Fruit fly (Drosophila melanogaster): ENCODE results near the gene Polr2J.
A peak's percentile ranks its signal among the peaks of the same experiment; 100 is the strongest.

Polr2J gene

dm6 chr2L:17427929-17428456 lies 17.8 kb upstream of the Polr2J start (continued):
- no peak; the same call in 2 of the 3 replicates for TF ChIP-seq gce (GFP tag; IDR thresholded peaks at IDR 0.05)
- peak; percentile 29 for TF ChIP-seq sug (tag; optimal IDR thresholded peaks at IDR 0.05)
- TF ChIP-seq CG6175 (GFP tag; IDR thresholded peaks at IDR 0.05), result no peak
- no peak for TF ChIP-seq salm (tag; optimal IDR thresholded peaks at IDR 0.05)
- peak; percentile 42; the same call in 1 of the 2 replicates for TF ChIP-seq CG14014 (GFP tag; IDR thresholded peaks at IDR 0.05)
- TF ChIP-seq CG9437 (GFP tag; optimal IDR thresholded peaks at IDR 0.05), result peak; percentile 89
- TF ChIP-seq CG12769 (tag; optimal IDR thresholded peaks at IDR 0.05), result peak; percentile 24
- 0 out of 2 replicates have a peak, but pooled peaks have one; percentile 25 for TF ChIP-seq Taf1 (GFP tag; IDR thresholded peaks at IDR 0.05)
- TF ChIP-seq CG12299 (tag; optimal IDR thresholded peaks at IDR 0.05), result no peak
- TF ChIP-seq B-H1 (GFP tag; IDR thresholded peaks at IDR 0.05), result no peak
- TF ChIP-seq CG5245 (GFP tag; optimal IDR thresholded peaks at IDR 0.05), result no peak
- TF ChIP-seq CG11456 (GFP tag; IDR thresholded peaks at IDR 0.05), result no peak
- TF ChIP-seq tna (GFP tag; IDR thresholded peaks at IDR 0.05; ENCODE audit: partially characterized antibody), result no peak
- peak; percentile 90 for TF ChIP-seq Jarid2 (GFP tag; optimal IDR thresholded peaks at IDR 0.05)
- TF ChIP-seq CG6854 (GFP tag; optimal IDR thresholded peaks at IDR 0.05), result no peak
- TF ChIP-seq MESR4 (GFP tag; optimal IDR thresholded peaks at IDR 0.05), result no peak
- no peak for TF ChIP-seq Dek (tag; optimal IDR thresholded peaks at IDR 0.05)
- TF ChIP-seq phol (tag; optimal IDR thresholded peaks at IDR 0.05), result no peak
- peak; percentile 19 for TF ChIP-seq CG2678 (tag; optimal IDR thresholded peaks at IDR 0.05)
- TF ChIP-seq CG6765 (GFP tag; optimal IDR thresholded peaks at IDR 0.05), result no peak
- TF ChIP-seq CG12659 (GFP tag; optimal IDR thresholded peaks at IDR 0.05), result peak; percentile 28
- peak in 1 of 2 experiments; percentile 53 for TF ChIP-seq Pdp1 (GFP tag; optimal IDR thresholded peaks at IDR 0.05)
- no peak for TF ChIP-seq danr (GFP tag; IDR thresholded peaks at IDR 0.05)
- TF ChIP-seq CG13624 (GFP tag; optimal IDR thresholded peaks at IDR 0.05), result no peak
- peak; percentile 19; the same call in 1 of the 2 replicates for TF ChIP-seq CG32532 (GFP tag; IDR thresholded peaks at IDR 0.05)
- TF ChIP-seq ac (GFP tag; optimal IDR thresholded peaks at IDR 0.05), result no peak
- TF ChIP-seq CG6272 (GFP tag; IDR thresholded peaks at IDR 0.05), result no peak
- TF ChIP-seq amos (GFP tag; IDR thresholded peaks at IDR 0.05; ENCODE audit: partially characterized antibody), result no peak
- TF ChIP-seq CG10543 (GFP tag; optimal IDR thresholded peaks at IDR 0.05), result peak; percentile 73
- TF ChIP-seq maf-S (GFP tag; optimal IDR thresholded peaks at IDR 0.05), result no peak
- TF ChIP-seq CG10654 (GFP tag; optimal IDR thresholded peaks at IDR 0.05), result no peak
- TF ChIP-seq CG13894 (tag; optimal IDR thresholded peaks at IDR 0.05), result no peak
- TF ChIP-seq CG1024 (GFP tag; IDR thresholded peaks at IDR 0.05), result 0 out of 2 replicates have a peak, but pooled peaks have one; percentile 35
- peak; percentile 59 for TF ChIP-seq sens (GFP tag)
- peak; percentile 10 for TF ChIP-seq Meics (GFP tag; optimal IDR thresholded peaks at IDR 0.05)
- no peak for TF ChIP-seq Opbp (GFP tag; IDR thresholded peaks at IDR 0.05; ENCODE audit: partially characterized antibody)

- no peak for TF ChIP-seq eve (GFP tag; optimal IDR thresholded peaks at IDR 0.05)
- TF ChIP-seq Awh (GFP tag; IDR thresholded peaks at IDR 0.05), result no peak
- TF ChIP-seq CG6272 (GFP tag; IDR thresholded peaks at IDR 0.05), result no peak
- no peak for TF ChIP-seq CG3726 (GFP tag; IDR thresholded peaks at IDR 0.05)
- TF ChIP-seq HmgD (GFP tag; optimal IDR thresholded peaks at IDR 0.05), result no peak
- no peak for TF ChIP-seq Dref (GFP tag; IDR thresholded peaks at IDR 0.05)
- TF ChIP-seq NC2β (GFP tag; optimal IDR thresholded peaks at IDR 0.05), result no peak
- no peak for TF ChIP-seq CHES-1-like (GFP tag; optimal IDR thresholded peaks at IDR 0.05)
- TF ChIP-seq H15 (GFP tag; IDR thresholded peaks at IDR 0.05), result no peak
- TF ChIP-seq CG4707 (GFP tag; optimal IDR thresholded peaks at IDR 0.05), result no peak
- no peak for TF ChIP-seq ato (GFP tag; IDR thresholded peaks at IDR 0.05; ENCODE audit: partially characterized antibody)
- no peak for TF ChIP-seq CG8290 (GFP tag; optimal IDR thresholded peaks at IDR 0.05)
- no peak for TF ChIP-seq CG8290 (tag; optimal IDR thresholded peaks at IDR 0.05)
- TF ChIP-seq shn (GFP tag; optimal IDR thresholded peaks at IDR 0.05), result no peak
- TF ChIP-seq CG4820 (GFP tag; optimal IDR thresholded peaks at IDR 0.05), result no peak
- TF ChIP-seq CG7963 (GFP tag; IDR thresholded peaks at IDR 0.05; ENCODE audit: partially characterized antibody), result no peak
- no peak for TF ChIP-seq Atf6 (GFP tag; IDR thresholded peaks at IDR 0.05)
- TF ChIP-seq bsh (GFP tag; optimal IDR thresholded peaks at IDR 0.05), result no peak
Observed at dm6 chr2L:17427187-17427586, 17.0 kb upstream of the Polr2J start.
